Fruit fly (Drosophila melanogaster) whole organism, embryonic: ENCODE data around the gene Pka-C1.
A peak's percentile ranks its signal among the peaks of the same experiment; 100 is the strongest.

Experiments used
- ATbp ChIP-seq: fragments of 200-800 bp; sonication (Bioruptor generic); optimal IDR thresholded peaks from 2 replicates; lab custom pipeline; 2017; ENCODE audit warnings: missing biosample characterization, mild to moderate bottlenecking, missing genetic modification characterization, missing genetic modification reagents
- Asciz ChIP-seq: fragments of 200-800 bp; sonication (Bioruptor generic); optimal IDR thresholded peaks from 2 replicates; lab custom pipeline; 2017; ENCODE audit warnings: missing biosample characterization, mild to moderate bottlenecking, missing genetic modification characterization, missing genetic modification reagents
- BEAF-32 ChIP-seq: fragments of 200-800 bp; sonication (Bioruptor generic); optimal IDR thresholded peaks from 3 replicates; lab custom pipeline; 2017; ENCODE audit warnings: missing biosample characterization, missing genetic modification characterization, mild to moderate bottlenecking, moderate library complexity, missing genetic modification reagents
- CG11456 ChIP-seq: fragments of 200-800 bp; sonication (Bioruptor generic); IDR thresholded peaks from 3 replicates; pipeline ENCODE4 v1.3.6; 2022; ENCODE audit warnings: missing biosample characterization, missing genetic modification characterization
- CG13287 ChIP-seq: fragments of 200-800 bp; sonication (Bioruptor generic); IDR thresholded peaks from 2 replicates; pipeline ENCODE4 v1.3.6; 2022; ENCODE audit warnings: missing biosample characterization, missing genetic modification characterization; ENCODE audit not compliant: partially characterized antibody
- CG15479 ChIP-seq: fragments of 200-800 bp; sonication (Bioruptor generic); optimal IDR thresholded peaks from 3 replicates; lab custom pipeline; 2019; ENCODE audit warnings: missing biosample characterization, mild to moderate bottlenecking, missing genetic modification characterization, moderate library complexity
- CG15514 ChIP-seq: fragments of 200-800 bp; sonication (Bioruptor generic); optimal IDR thresholded peaks from 3 replicates; lab custom pipeline; 2017; ENCODE audit warnings: missing biosample characterization, missing genetic modification characterization, mild to moderate bottlenecking, moderate library complexity, missing genetic modification reagents
- CG16863 ChIP-seq: fragments of 200-800 bp; sonication (Bioruptor generic); optimal IDR thresholded peaks from 3 replicates; lab custom pipeline; 2016; ENCODE audit warnings: missing biosample characterization, missing genetic modification characterization
- CG17359 ChIP-seq: fragments of 200-800 bp; sonication (Bioruptor generic); optimal IDR thresholded peaks from 3 replicates; lab custom pipeline; 2018; ENCODE audit warnings: missing biosample characterization, mild to moderate bottlenecking, missing genetic modification characterization, moderate library complexity
- CG1792 ChIP-seq: fragments of 200-800 bp; sonication (Bioruptor generic); optimal IDR thresholded peaks from 2 replicates; lab custom pipeline; 2016; ENCODE audit warnings: missing biosample characterization, missing genetic modification characterization
- CG30020 ChIP-seq: fragments of 200-800 bp; optimal IDR thresholded peaks from 2 replicates; lab custom pipeline; 2019; ENCODE audit warnings: missing biosample characterization, mild to moderate bottlenecking, missing genetic modification characterization, moderate library complexity
- CG3163 ChIP-seq: fragments of 200-800 bp; sonication (Bioruptor generic); optimal IDR thresholded peaks from 3 replicates; lab custom pipeline; 2016; ENCODE audit warnings: missing biosample characterization, missing genetic modification characterization
- CG32532 ChIP-seq: fragments of 200-800 bp; sonication (Bioruptor generic); IDR thresholded peaks from 2 replicates; pipeline ENCODE4 v1.3.6; 2022; ENCODE audit warnings: missing biosample characterization, missing genetic modification characterization
- CG33557 ChIP-seq: fragments of 200-800 bp; sonication (Bioruptor generic); optimal IDR thresholded peaks from 2 replicates; lab custom pipeline; 2019; ENCODE audit warnings: missing biosample characterization, mild to moderate bottlenecking, missing genetic modification characterization, moderate library complexity
- CG4328 ChIP-seq: fragments of 200-800 bp; sonication (Bioruptor generic); optimal IDR thresholded peaks from 3 replicates; lab custom pipeline; 2017; ENCODE audit warnings: missing biosample characterization, missing genetic modification reagents, missing genetic modification characterization
- CG4360 ChIP-seq: fragments of 200-800 bp; sonication (Bioruptor generic); IDR thresholded peaks from 2 replicates; pipeline ENCODE4 v1.3.6; 2022; ENCODE audit warnings: missing biosample characterization, missing genetic modification characterization
- CG5245 ChIP-seq: fragments of 200-800 bp; sonication (Bioruptor generic); optimal IDR thresholded peaks from 3 replicates; lab custom pipeline; 2016; ENCODE audit warnings: missing biosample characterization, missing genetic modification characterization
- CG6654 ChIP-seq: fragments of 200-800 bp; sonication (Bioruptor generic); optimal IDR thresholded peaks from 2 replicates; lab custom pipeline; 2017; ENCODE audit warnings: missing biosample characterization, mild to moderate bottlenecking, missing genetic modification characterization
- CG6689 ChIP-seq: fragments of 200-800 bp; sonication (Bioruptor generic); IDR thresholded peaks from 2 replicates; pipeline ENCODE4 v1.3.6; 2022; ENCODE audit warnings: missing biosample characterization, missing genetic modification characterization
- CG7745 ChIP-seq: fragments of 200-800 bp; sonication (Bioruptor generic); optimal IDR thresholded peaks from 2 replicates; lab custom pipeline; 2018; ENCODE audit warnings: missing biosample characterization, mild to moderate bottlenecking, missing genetic modification characterization, moderate library complexity
- CG8290 ChIP-seq, 3 experiments: fragments of 200-800 bp; sonication (Bioruptor generic); optimal IDR thresholded peaks; 2 replicates each; lab custom pipeline; 2016 to 2019; ENCODE audit warnings: missing biosample characterization in 3 of 3, missing genetic modification characterization in 3 of 3, mild to moderate bottlenecking in 2 of 3, moderate library complexity in 1 of 3
- CG9797 ChIP-seq: fragments of 200-800 bp; sonication (Bioruptor generic); optimal IDR thresholded peaks from 3 replicates; lab custom pipeline; 2018; ENCODE audit warnings: missing biosample characterization, mild to moderate bottlenecking, missing genetic modification characterization
- Doc2 ChIP-seq: fragments of 200-800 bp; sonication (Bioruptor generic); IDR thresholded peaks from 2 replicates; pipeline ENCODE4 v1.3.6; 2022; ENCODE audit warnings: missing biosample characterization, missing genetic modification characterization
- E2f2 ChIP-seq: fragments of 200-800 bp; sonication (Bioruptor generic); IDR thresholded peaks from 2 replicates; pipeline ENCODE4 v1.3.6; 2022; ENCODE audit warnings: missing biosample characterization, missing genetic modification characterization
- HmgZ ChIP-seq: fragments of 200-800 bp; sonication (Bioruptor generic); optimal IDR thresholded peaks from 2 replicates; lab custom pipeline; 2018; ENCODE audit warnings: missing biosample characterization, mild to moderate bottlenecking, missing genetic modification characterization
- Hmr ChIP-seq: fragments of 200-800 bp; sonication (Bioruptor generic); optimal IDR thresholded peaks from 3 replicates; lab custom pipeline; 2017; ENCODE audit warnings: mild to moderate bottlenecking, missing biosample characterization, missing genetic modification reagents, missing genetic modification characterization
- Lhr ChIP-seq: fragments of 200-800 bp; sonication (Bioruptor generic); optimal IDR thresholded peaks from 3 replicates; lab custom pipeline; 2017; ENCODE audit warnings: mild to moderate bottlenecking, missing biosample characterization, missing genetic modification reagents, missing genetic modification characterization
- NFAT ChIP-seq: fragments of 200-800 bp; sonication (Bioruptor generic); IDR thresholded peaks from 2 replicates; pipeline ENCODE4 v1.3.6; 2022; ENCODE audit warnings: missing biosample characterization, missing genetic modification characterization
- Nf-YA ChIP-seq: fragments of 200-800 bp; sonication (Bioruptor generic); IDR thresholded peaks from 2 replicates; pipeline ENCODE4 v1.3.6; 2022; ENCODE audit warnings: missing biosample characterization, missing genetic modification characterization
- Nf-YC ChIP-seq: fragments of 200-800 bp; optimal IDR thresholded peaks from 3 replicates; lab custom pipeline; 2019; ENCODE audit warnings: missing biosample characterization, mild to moderate bottlenecking, missing genetic modification characterization, moderate library complexity
- Opbp ChIP-seq: fragments of 200-800 bp; sonication (Bioruptor generic); IDR thresholded peaks from 3 replicates; pipeline ENCODE4 v1.3.6; 2022; ENCODE audit warnings: missing biosample characterization, missing genetic modification characterization; ENCODE audit not compliant: partially characterized antibody
- Ptx1 ChIP-seq: fragments of 200-800 bp; sonication (Bioruptor generic); IDR thresholded peaks from 2 replicates; pipeline ENCODE4 v1.3.6; 2022; ENCODE audit warnings: missing biosample characterization, missing genetic modification characterization
- Rfx ChIP-seq: fragments of 200-800 bp; sonication (Bioruptor generic); IDR thresholded peaks from 2 replicates; pipeline ENCODE4 v1.3.6; 2022; ENCODE audit warnings: missing biosample characterization, missing genetic modification characterization
- Trl ChIP-seq, 3 experiments: fragments of >200 bp in 2 of 3; fragments of 200-800 bp in 1 of 3; sonication (Bioruptor generic) in 1 of 3; optimal IDR thresholded peaks; 2 replicates in 1 of 3; 3 replicates in 2 of 3; lab custom pipeline; 2016 to 2017; ENCODE audit warnings: missing biosample characterization in 1 of 3, missing genetic modification characterization in 1 of 3
- Xrp1 ChIP-seq: fragments of 200-800 bp; sonication (Bioruptor generic); IDR thresholded peaks from 2 replicates; pipeline ENCODE4 v1.3.6; 2022; ENCODE audit warnings: missing biosample characterization, missing genetic modification characterization
- YL-1 ChIP-seq: fragments of 200-800 bp; sonication (Bioruptor generic); optimal IDR thresholded peaks from 3 replicates; lab custom pipeline; 2017; ENCODE audit warnings: missing biosample characterization, mild to moderate bottlenecking, missing genetic modification characterization
- abd-A ChIP-seq: fragments of 200-800 bp; sonication (Bioruptor generic); optimal IDR thresholded peaks from 3 replicates; lab custom pipeline; 2019; ENCODE audit warnings: missing biosample characterization, mild to moderate bottlenecking, missing genetic modification characterization, moderate library complexity
- ase ChIP-seq: fragments of 200-800 bp; sonication (Bioruptor generic); IDR thresholded peaks from 3 replicates; pipeline ENCODE4 v1.3.6; 2022; ENCODE audit warnings: missing biosample characterization, missing genetic modification characterization
- bowl ChIP-seq: fragments of 200-800 bp; sonication (Bioruptor generic); IDR thresholded peaks from 2 replicates; pipeline ENCODE4 v1.3.6; 2022; ENCODE audit warnings: missing biosample characterization, missing genetic modification characterization
- ci ChIP-seq: fragments of 200-800 bp; sonication (Bioruptor generic); IDR thresholded peaks from 3 replicates; pipeline ENCODE4 v1.3.6; 2022; ENCODE audit warnings: missing biosample characterization, missing genetic modification characterization
- cwo ChIP-seq: fragments of 200-800 bp; sonication (Bioruptor generic); optimal IDR thresholded peaks from 3 replicates; lab custom pipeline; 2017; ENCODE audit warnings: missing biosample characterization, missing genetic modification characterization, mild to moderate bottlenecking, moderate library complexity, missing genetic modification reagents
- fd3F ChIP-seq: fragments of 200-800 bp; sonication (Bioruptor generic); optimal IDR thresholded peaks from 2 replicates; lab custom pipeline; 2018; ENCODE audit warnings: missing biosample characterization, mild to moderate bottlenecking, missing genetic modification characterization, moderate library complexity
- kni ChIP-seq: fragments of 200-800 bp; sonication (Bioruptor generic); optimal IDR thresholded peaks from 3 replicates; lab custom pipeline; 2017; ENCODE audit warnings: mild to moderate bottlenecking, missing biosample characterization, missing genetic modification reagents, missing genetic modification characterization
- lab ChIP-seq: fragments of 200-800 bp; sonication (Bioruptor generic); optimal IDR thresholded peaks from 3 replicates; lab custom pipeline; 2017; ENCODE audit warnings: missing biosample characterization, missing genetic modification characterization, mild to moderate bottlenecking, moderate library complexity, missing genetic modification reagents
- lilli ChIP-seq: fragments of 200-800 bp; sonication (Bioruptor generic); optimal IDR thresholded peaks from 3 replicates; lab custom pipeline; 2016; ENCODE audit warnings: missing biosample characterization, missing genetic modification characterization
- pb ChIP-seq: fragments of 200-800 bp; sonication (Bioruptor generic); optimal IDR thresholded peaks from 3 replicates; lab custom pipeline; 2016; ENCODE audit warnings: missing biosample characterization, missing genetic modification characterization
- salm ChIP-seq: fragments of 200-800 bp; sonication (Bioruptor generic); optimal IDR thresholded peaks from 2 replicates; lab custom pipeline; 2018; ENCODE audit warnings: missing biosample characterization, mild to moderate bottlenecking, missing genetic modification characterization
- stwl ChIP-seq: fragments of 200-800 bp; sonication (Bioruptor generic); optimal IDR thresholded peaks from 3 replicates; lab custom pipeline; 2018; ENCODE audit warnings: missing biosample characterization, mild to moderate bottlenecking, missing genetic modification characterization, moderate library complexity
- vfl ChIP-seq: fragments of 200-800 bp; sonication (Bioruptor generic); optimal IDR thresholded peaks from 2 replicates; lab custom pipeline; 2016; ENCODE audit warnings: missing biosample characterization, missing genetic modification characterization
- wdn ChIP-seq: fragments of 200-800 bp; sonication (Bioruptor generic); IDR thresholded peaks from 2 replicates; pipeline ENCODE4 v1.3.6; 2022; ENCODE audit warnings: missing biosample characterization, missing genetic modification characterization

Pka-C1 gene

DNA sequence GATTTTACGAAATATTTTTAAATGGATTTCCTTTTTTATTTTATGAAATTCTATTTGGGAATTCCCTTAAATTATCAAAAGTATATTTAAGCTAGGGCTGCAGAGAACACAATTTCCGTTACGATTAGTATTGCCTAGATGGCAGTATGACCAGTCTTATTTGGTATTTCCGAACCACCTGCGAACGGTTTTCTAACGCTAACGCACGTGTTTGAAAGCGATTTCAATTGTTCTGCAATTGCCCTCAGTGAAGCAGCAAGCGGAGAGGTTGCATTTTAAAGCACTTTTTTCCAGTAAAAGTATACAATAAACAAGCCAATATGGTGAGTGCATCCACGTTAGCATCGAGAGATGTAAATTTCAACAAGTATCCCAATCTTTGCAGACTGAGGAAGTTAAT is 518 bp upstream of the Pka-C1 start, which contains the start of gene hoip (continued):
- TF ChIP-seq CG33557 (GFP tag; lab: Kevin White, UChicago) (no peak), E2f2 (peak; percentile 55), Asciz (GFP tag; lab: Kevin White, UChicago) (no peak), CG17359 (tag; lab: Kevin White, UChicago) (no peak), lilli (GFP tag; lab: Kevin White, UChicago) (no peak), kni (GFP tag; lab: Kevin White, UChicago) (no peak), ase (GFP tag; lab: Robert Waterston, UW) (no peak), CG32532 (GFP tag; lab: Robert Waterston, UW) (no peak), Doc2 (no peak), CG30020 (tag; lab: Kevin White, UChicago) (no peak), CG8290 (GFP tag; optimal IDR thresholded peaks at IDR 0.05; lab: Kevin White, UChicago) (no peak), CG8290 (tag; optimal IDR thresholded peaks at IDR 0.05; lab: Kevin White, UChicago) (peak in 1 of 2 experiments; percentile 53), CG13287 (GFP tag; lab: Robert Waterston, UW) (peak; percentile 53), bowl (no peak), Opbp (GFP tag; lab: Robert Waterston, UW) (peak; percentile 54), cwo (GFP tag; lab: Kevin White, UChicago) (peak; percentile 97), CG16863 (GFP tag; lab: Kevin White, UChicago) (no peak), CG5245 (no peak), fd3F (GFP tag; lab: Kevin White, UChicago) (no peak), Nf-YC (no peak), CG1792 (GFP tag; lab: Kevin White, UChicago) (no peak), CG6654 (no peak), CG11456 (GFP tag; lab: Robert Waterston, UW) (no peak), YL-1 (GFP tag; lab: Kevin White, UChicago) (no peak), Nf-YA (GFP tag; lab: Robert Waterston, UW) (no peak), CG4328 (GFP tag; lab: Kevin White, UChicago) (no peak), wdn (GFP tag; lab: Robert Waterston, UW) (0 out of 2 replicates have a peak, but pooled peaks have one; percentile 15), Lhr (peak; percentile 31), Ptx1 (GFP tag; lab: Robert Waterston, UW) (no peak), salm (tag; lab: Kevin White, UChicago) (no peak), CG9797 (GFP tag; lab: Kevin White, UChicago) (peak; percentile 81), vfl (GFP tag; lab: Kevin White, UChicago) (no peak), Rfx (GFP tag; lab: Robert Waterston, UW) (peak; percentile 24; the same call in 1 of the 2 replicates), CG7745 (tag; lab: Kevin White, UChicago) (no peak), CG6689 (GFP tag; lab: Robert Waterston, UW) (no peak), stwl (no peak), HmgZ (tag; lab: Kevin White, UChicago) (no peak), Xrp1 (GFP tag; lab: Robert Waterston, UW) (no peak), CG15514 (GFP tag; lab: Kevin White, UChicago) (peak; percentile 4), abd-A (tag; lab: Kevin White, UChicago) (no peak), ATbp (no peak), ci (GFP tag; lab: Robert Waterston, UW) (peak; percentile 24; the same call in 1 of the 3 replicates), BEAF-32 (GFP tag; lab: Kevin White, UChicago) (peak; percentile 74), CG15479 (no peak), Trl (optimal IDR thresholded peaks at IDR 0.05; lab: Kevin White, UChicago) (no peak), Trl (GFP tag; optimal IDR thresholded peaks at IDR 0.05; lab: Kevin White, UChicago) (no peak), NFAT (GFP tag; lab: Robert Waterston, UW) (peak; percentile 19; the same call in 1 of the 2 replicates), CG4360 (GFP tag; lab: Robert Waterston, UW) (no peak), pb (GFP tag; lab: Kevin White, UChicago) (no peak), CG3163 (GFP tag; lab: Kevin White, UChicago) (no peak), lab (GFP tag; lab: Kevin White, UChicago) (no peak), Hmr (GFP tag; lab: Kevin White, UChicago) (peak; percentile 13)
